Worm (Caenorhabditis elegans) whole organism, L1 larva: ENCODE data around the gene nhr-150.

Experiments
- Y116A8C.19 ChIP-seq: sonication (generic microtip); optimal IDR thresholded peaks from 2 replicates; lab custom pipeline; 2016; ENCODE audit warnings: missing compliant biosample characterization, missing genetic modification characterization, borderline replicate concordance
- ceh-82 ChIP-seq, 3 experiments: fragments of 150-350 bp in 1 of 3; sonication (generic microtip) in 2 of 3; optimal IDR thresholded peaks; 2 replicates each; lab custom pipeline; 2014 to 2017; ENCODE audit warnings: missing biosample characterization in 3 of 3, missing genetic modification characterization in 3 of 3
- nhr-237 ChIP-seq: fragments of 150-350 bp; optimal IDR thresholded peaks from 2 replicates; lab custom pipeline; 2014; ENCODE audit warnings: missing biosample characterization, missing genetic modification characterization
- rnt-1 ChIP-seq: sonication (generic microtip); optimal IDR thresholded peaks from 2 replicates; lab custom pipeline; 2016; ENCODE audit warnings: mild to moderate bottlenecking, missing genetic modification characterization, moderate library complexity, missing compliant biosample characterization
- skn-1 ChIP-seq: fragments of 150-350 bp; optimal IDR thresholded peaks from 2 replicates; lab custom pipeline; 2014; ENCODE audit warnings: missing biosample characterization, missing genetic modification characterization
- swsn-7 ChIP-seq: sonication (generic microtip); optimal IDR thresholded peaks from 2 replicates; lab custom pipeline; 2016; ENCODE audit warnings: missing genetic modification characterization, missing compliant biosample characterization

ce11 chrV:15444615-15445014 lies 36.6 kb downstream of the nhr-150 start, which contains the start of gene T26H5.9:
- no peak for TF ChIP-seq nhr-237
- no peak for TF ChIP-seq ceh-82 (tag; optimal IDR thresholded peaks at IDR 0.05; lab: Kevin White, UChicago)
- TF ChIP-seq skn-1 (tag; lab: Kevin White, UChicago): no peak
- TF ChIP-seq swsn-7: no peak
- no peak for TF ChIP-seq Y116A8C.19
- TF ChIP-seq rnt-1 (tag; lab: Kevin White, UChicago): no peak
